Worm (Caenorhabditis elegans) whole organism, L4 larva: Measurements from ENCODE around the gene C27D9.1.

Experiments
- F10B5.3 ChIP-seq: sonication (generic microtip); optimal IDR thresholded peaks from 2 replicates; lab custom pipeline; 2016; ENCODE audit warnings: mild to moderate bottlenecking, missing genetic modification characterization, missing compliant biosample characterization
- F26F4.8 ChIP-seq: fragments of 200-800 bp; sonication (Bioruptor generic); conservative IDR thresholded peaks from 2 replicates; pipeline ENCODE4 v1.3.6; 2022; ENCODE audit warnings: missing genetic modification characterization, missing compliant biosample characterization
- F44E2.7 ChIP-seq: fragments of 200-800 bp; sonication (Bioruptor generic); IDR thresholded peaks from 2 replicates; pipeline ENCODE4 v2.1.2; 2022; ENCODE audit warnings: missing genetic modification characterization, missing compliant biosample characterization
- F49E8.2 ChIP-seq: sonication (generic microtip); optimal IDR thresholded peaks from 2 replicates; lab custom pipeline; 2016; ENCODE audit warnings: missing compliant biosample characterization, mild to moderate bottlenecking, missing genetic modification characterization, borderline replicate concordance
- R02D3.7 ChIP-seq: fragments of 150-350 bp; sonication (generic microtip); optimal IDR thresholded peaks from 3 replicates; lab custom pipeline; 2014; ENCODE audit warnings: missing biosample characterization, missing genetic modification characterization
- Y5F2A.4 ChIP-seq: fragments of 200-800 bp; sonication (Bioruptor generic); optimal IDR thresholded peaks from 2 replicates; lab custom pipeline; 2018; ENCODE audit warnings: mild to moderate bottlenecking, missing genetic modification characterization, missing compliant biosample characterization
- Y75B8A.6 ChIP-seq: fragments of 200-800 bp; sonication (Bioruptor generic); IDR thresholded peaks from 2 replicates; pipeline ENCODE4 v1.3.6; 2022; ENCODE audit warnings: missing genetic modification reagents, missing genetic modification characterization, missing compliant biosample characterization
- ZK337.2 ChIP-seq: fragments of 200-800 bp; sonication (Bioruptor generic); IDR thresholded peaks from 2 replicates; pipeline ENCODE4 v1.3.6; 2022; ENCODE audit warnings: missing genetic modification reagents, missing genetic modification characterization, missing compliant biosample characterization
- ZK546.5 ChIP-seq, 2 experiments: sonication (generic microtip); optimal IDR thresholded peaks; 2 replicates each; lab custom pipeline; 2017; ENCODE audit warnings: missing biosample characterization in 2 of 2, missing genetic modification characterization in 2 of 2
- aha-1 ChIP-seq: fragments of 150-350 bp; peaks from one replicate; lab custom pipeline; 2014; ENCODE audit warnings: missing biosample characterization, missing genetic modification characterization
- aly-2 ChIP-seq: sonication (generic microtip); optimal IDR thresholded peaks from 2 replicates; lab custom pipeline; 2018; ENCODE audit warnings: missing biosample characterization, missing genetic modification characterization
- ama-1 ChIP-seq: fragments of 150-350 bp; optimal IDR thresholded peaks from 2 replicates; lab custom pipeline; 2014; ENCODE audit warnings: inconsistent platforms, mixed read lengths
- ceh-20 ChIP-seq: fragments of 200-800 bp; sonication (Bioruptor generic); IDR thresholded peaks from 2 replicates; pipeline ENCODE4 v1.3.6; 2022; ENCODE audit warnings: missing genetic modification reagents, missing genetic modification characterization, missing compliant biosample characterization
- ceh-28 ChIP-seq: fragments of 150-350 bp; optimal IDR thresholded peaks from 2 replicates; lab custom pipeline; 2014; ENCODE audit warnings: missing biosample characterization, missing genetic modification reagents, missing genetic modification characterization
- ceh-44 ChIP-seq: fragments of 200-800 bp; sonication (Bioruptor generic); IDR thresholded peaks from 2 replicates; pipeline ENCODE4 v1.3.6; 2022; ENCODE audit warnings: missing genetic modification reagents, missing genetic modification characterization, missing compliant biosample characterization
- ceh-62 ChIP-seq: sonication (generic microtip); optimal IDR thresholded peaks from 2 replicates; lab custom pipeline; 2017; ENCODE audit warnings: missing biosample characterization, missing genetic modification characterization
- cey-2 ChIP-seq: sonication (generic microtip); optimal IDR thresholded peaks from 3 replicates; lab custom pipeline; 2017; ENCODE audit warnings: missing genetic modification characterization, mild to moderate bottlenecking, missing compliant biosample characterization, antibody characterized with exemption, borderline replicate concordance; ENCODE audit not compliant: insufficient read depth
- daf-12 ChIP-seq: fragments of 150-350 bp; optimal IDR thresholded peaks from 2 replicates; lab custom pipeline; 2014; ENCODE audit warnings: missing biosample characterization, missing genetic modification reagents, missing genetic modification characterization
- daf-16 ChIP-seq, 3 experiments: sonication (generic microtip); optimal IDR thresholded peaks; 2 replicates each; lab custom pipeline; 2016 to 2017; ENCODE audit warnings: missing genetic modification characterization in 3 of 3, missing genetic modification reagents in 3 of 3, mild to moderate bottlenecking in 2 of 3, missing compliant biosample characterization in 2 of 3, missing biosample characterization in 1 of 3, moderate library complexity in 1 of 3
- dmd-6 ChIP-seq: fragments of 200-800 bp; sonication (Bioruptor generic); IDR thresholded peaks from 2 replicates; pipeline ENCODE4 v1.3.6; 2022; ENCODE audit warnings: missing genetic modification reagents, missing genetic modification characterization, missing compliant biosample characterization
- dmd-8 ChIP-seq: fragments of 200-800 bp; sonication (Bioruptor generic); IDR thresholded peaks from 2 replicates; pipeline ENCODE4 v1.3.6; 2022; ENCODE audit warnings: missing genetic modification characterization, missing compliant biosample characterization
- duxl-1 ChIP-seq: sonication (generic microtip); optimal IDR thresholded peaks from 2 replicates; lab custom pipeline; 2016; ENCODE audit warnings: mild to moderate bottlenecking, missing genetic modification characterization, moderate library complexity, missing compliant biosample characterization; ENCODE audit not compliant: poor library complexity
- egl-27 ChIP-seq: sonication (generic microtip); optimal IDR thresholded peaks from 3 replicates; lab custom pipeline; 2017; ENCODE audit warnings: missing biosample characterization, missing genetic modification reagents, missing genetic modification characterization
- egl-43 ChIP-seq: fragments of 200-800 bp; sonication (Bioruptor generic); IDR thresholded peaks from 2 replicates; pipeline ENCODE4 v1.3.6; 2022; ENCODE audit warnings: missing genetic modification reagents, missing genetic modification characterization, missing compliant biosample characterization
- fos-1 ChIP-seq: fragments of 150-350 bp; optimal IDR thresholded peaks from 2 replicates; lab custom pipeline; 2014; ENCODE audit warnings: missing biosample characterization, missing genetic modification characterization
- hif-1 ChIP-seq, 2 experiments: sonication (generic microtip); optimal IDR thresholded peaks; 2 replicates each; lab custom pipeline; 2016 to 2017; ENCODE audit warnings: missing compliant biosample characterization in 2 of 2, missing genetic modification characterization in 2 of 2, missing genetic modification reagents in 2 of 2, missing genotype in 2 of 2, mild to moderate bottlenecking in 1 of 2
- hlh-30 ChIP-seq: sonication (generic microtip); optimal IDR thresholded peaks from 2 replicates; lab custom pipeline; 2017; ENCODE audit warnings: antibody characterized with exemption, mild to moderate bottlenecking, missing genetic modification characterization, missing compliant biosample characterization; ENCODE audit not compliant: insufficient read depth
- hmg-1.1 ChIP-seq: fragments of 200-800 bp; sonication (Bioruptor generic); IDR thresholded peaks from 2 replicates; pipeline ENCODE4 v1.3.6; 2022; ENCODE audit warnings: missing genetic modification reagents, missing genetic modification characterization, missing compliant biosample characterization
- jun-1 ChIP-seq: fragments of 150-350 bp; optimal IDR thresholded peaks from 2 replicates; lab custom pipeline; 2014; ENCODE audit warnings: missing biosample characterization, missing genetic modification reagents, missing genetic modification characterization
- lim-7 ChIP-seq: fragments of 200-800 bp; sonication (Bioruptor generic); IDR thresholded peaks from 2 replicates; pipeline ENCODE4 v1.3.6; 2022; ENCODE audit warnings: missing genetic modification characterization, missing compliant biosample characterization
- lin-1 ChIP-seq: fragments of 200-800 bp; sonication (Bioruptor generic); IDR thresholded peaks from 2 replicates; pipeline ENCODE4 v1.3.6; 2022; ENCODE audit warnings: missing genetic modification reagents, missing genetic modification characterization, missing compliant biosample characterization
- lin-13 ChIP-seq: fragments of 150-350 bp; optimal IDR thresholded peaks from 2 replicates; lab custom pipeline; 2014; ENCODE audit warnings: missing biosample characterization, missing genetic modification reagents, missing genetic modification characterization
- lin-39 ChIP-seq: fragments of 150-350 bp; optimal IDR thresholded peaks from 2 replicates; lab custom pipeline; 2014; ENCODE audit warnings: missing biosample characterization, missing genetic modification reagents, missing genetic modification characterization
- lir-3 ChIP-seq: sonication (generic microtip); optimal IDR thresholded peaks from 2 replicates; lab custom pipeline; 2016; ENCODE audit warnings: mild to moderate bottlenecking, missing genetic modification characterization, missing compliant biosample characterization
- madf-9 ChIP-seq: fragments of 200-800 bp; sonication (Bioruptor generic); conservative IDR thresholded peaks from 2 replicates; pipeline ENCODE4 v1.3.6; 2022; ENCODE audit warnings: missing genetic modification reagents, missing genetic modification characterization, missing compliant biosample characterization
- mdl-1 ChIP-seq, 2 experiments: fragments of 150-350 bp in 1 of 2; sonication (generic microtip) in 1 of 2; optimal IDR thresholded peaks; 2 replicates each; lab custom pipeline; 2014 to 2017; ENCODE audit warnings: missing biosample characterization in 2 of 2, missing genetic modification characterization in 2 of 2
- mxl-2 ChIP-seq: fragments of 200-800 bp; sonication (Bioruptor generic); conservative IDR thresholded peaks from 2 replicates; pipeline ENCODE4 v1.3.6; 2022; ENCODE audit warnings: missing genetic modification reagents, missing genetic modification characterization, missing compliant biosample characterization
- nhr-10 ChIP-seq: fragments of 150-350 bp; optimal IDR thresholded peaks from 2 replicates; lab custom pipeline; 2014; ENCODE audit warnings: missing biosample characterization, missing genetic modification characterization
- nhr-28 ChIP-seq: fragments of 150-350 bp; optimal IDR thresholded peaks from 2 replicates; lab custom pipeline; 2014; ENCODE audit warnings: missing biosample characterization, missing genetic modification characterization
- nhr-48 ChIP-seq: sonication (generic microtip); optimal IDR thresholded peaks from 2 replicates; lab custom pipeline; 2016; ENCODE audit warnings: mild to moderate bottlenecking, missing genetic modification characterization, missing compliant biosample characterization
- nhr-76 ChIP-seq: fragments of 150-350 bp; optimal IDR thresholded peaks from 2 replicates; lab custom pipeline; 2014; ENCODE audit warnings: missing biosample characterization, missing genetic modification characterization
- pqm-1 ChIP-seq: sonication (generic microtip); optimal IDR thresholded peaks from 2 replicates; lab custom pipeline; 2017; ENCODE audit warnings: missing biosample characterization, missing genetic modification characterization
- rbr-2 ChIP-seq: sonication (generic microtip); optimal IDR thresholded peaks from 2 replicates; lab custom pipeline; 2016; ENCODE audit warnings: missing genotype, missing genetic modification characterization, missing compliant biosample characterization
- saeg-2 ChIP-seq: fragments of 200-800 bp; sonication (Bioruptor generic); IDR thresholded peaks from 2 replicates; pipeline ENCODE4 v1.3.6; 2022; ENCODE audit warnings: missing genetic modification reagents, missing genetic modification characterization, missing compliant biosample characterization
- sdz-12 ChIP-seq: fragments of 200-800 bp; sonication (Bioruptor generic); optimal IDR thresholded peaks from 2 replicates; lab custom pipeline; 2018; ENCODE audit warnings: mild to moderate bottlenecking, missing genetic modification characterization, missing compliant biosample characterization
- snpc-1.2 ChIP-seq: fragments of 200-800 bp; sonication (Bioruptor generic); IDR thresholded peaks from 2 replicates; pipeline ENCODE4 v1.3.6; 2022; ENCODE audit warnings: missing genetic modification reagents, missing genetic modification characterization, missing compliant biosample characterization
- spr-3 ChIP-seq: fragments of 200-800 bp; sonication (Bioruptor generic); optimal IDR thresholded peaks from 2 replicates; lab custom pipeline; 2018; ENCODE audit warnings: mild to moderate bottlenecking, missing genetic modification characterization, missing compliant biosample characterization
- tra-1 ChIP-seq: fragments of 200-800 bp; sonication (Bioruptor generic); IDR thresholded peaks from 2 replicates; pipeline ENCODE4 v1.3.6; 2022; ENCODE audit warnings: missing genetic modification reagents, missing genetic modification characterization, missing compliant biosample characterization
- unc-39 ChIP-seq: sonication (generic microtip); optimal IDR thresholded peaks from 2 replicates; lab custom pipeline; 2017; ENCODE audit warnings: missing biosample characterization, missing genetic modification characterization
- zfp-3 ChIP-seq: fragments of 200-800 bp; sonication (Bioruptor generic); conservative IDR thresholded peaks from 2 replicates; pipeline ENCODE4 v1.3.6; 2022; ENCODE audit warnings: missing genetic modification reagents, missing genetic modification characterization, missing compliant biosample characterization
- zip-11 ChIP-seq: fragments of 200-800 bp; sonication (Bioruptor generic); IDR thresholded peaks from 2 replicates; pipeline ENCODE4 v1.3.6; 2022; ENCODE audit warnings: missing genetic modification characterization, missing compliant biosample characterization

The C27D9.1 gene

DNA sequence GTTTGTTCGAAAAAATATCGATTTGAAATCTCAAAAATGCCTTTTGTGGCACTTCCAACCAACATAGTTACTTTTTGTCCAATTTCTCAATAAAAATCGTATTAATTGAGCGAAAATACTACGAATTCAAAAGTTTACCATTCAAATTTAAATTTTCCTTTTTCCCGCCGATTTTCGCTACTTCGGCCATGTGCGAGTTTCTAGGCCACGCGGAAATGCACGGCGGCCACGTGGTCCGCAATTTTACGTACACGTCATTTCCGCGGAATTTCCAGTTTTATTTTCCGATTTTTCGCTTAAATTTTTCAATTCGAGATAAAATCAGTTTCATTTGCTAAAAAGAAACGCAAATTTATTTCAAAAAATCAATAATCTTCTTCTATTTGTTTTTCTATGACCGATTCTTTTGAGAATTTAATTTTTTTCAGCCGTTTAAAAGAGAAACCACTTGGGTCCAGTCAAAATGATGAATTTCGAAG, 13.2 kb upstream of the C27D9.1 start, which contains the start of gene eas-1 (continued):
- TF ChIP-seq Y75B8A.6 (no peak), zfp-3 (GFP tag; lab: Robert Waterston, UW) (no peak), ceh-28 (no peak), hmg-1.1 (GFP tag; lab: Robert Waterston, UW) (peak; percentile 66), unc-39 (tag; lab: Kevin White, UChicago) (no peak), F49E8.2 (no peak), nhr-10 (tag; lab: Kevin White, UChicago) (no peak), egl-27 (no peak), nhr-76 (tag; lab: Kevin White, UChicago) (no peak), Y5F2A.4 (GFP tag; lab: Kevin White, UChicago) (no peak), aha-1 (no peak), rbr-2 (tag; lab: Kevin White, UChicago) (peak; percentile 56), daf-16 (GFP tag; optimal IDR thresholded peaks at IDR 0.05; lab: Kevin White, UChicago) (no peak), daf-16 (tag; optimal IDR thresholded peaks at IDR 0.05; lab: Kevin White, UChicago) (peak; percentile 42), pqm-1 (tag; lab: Kevin White, UChicago) (no peak), F26F4.8 (GFP tag; lab: Robert Waterston, UW) (no peak), madf-9 (GFP tag; lab: Robert Waterston, UW) (peak; percentile 71), lin-1 (GFP tag; lab: Robert Waterston, UW) (peak; percentile 57), R02D3.7 (tag; lab: Kevin White, UChicago) (no peak), ZK337.2 (GFP tag; lab: Robert Waterston, UW) (peak; percentile 90), nhr-48 (peak; percentile 54), daf-12 (tag; lab: Kevin White, UChicago) (no peak), nhr-28 (peak; percentile 45), saeg-2 (GFP tag; lab: Robert Waterston, UW) (no peak), spr-3 (GFP tag; lab: Kevin White, UChicago) (no peak), cey-2 (tag; lab: Kevin White, UChicago) (no peak), lin-13 (peak; percentile 62), dmd-8 (GFP tag; lab: Robert Waterston, UW) (no peak), dmd-6 (GFP tag; lab: Robert Waterston, UW) (peak; percentile 69), ceh-20 (0 out of 2 replicates have a peak, but pooled peaks have one; percentile 30), aly-2 (no peak), F10B5.3 (tag; lab: Kevin White, UChicago) (no peak), ceh-44 (GFP tag; lab: Robert Waterston, UW) (no peak), mxl-2 (0 out of 2 replicates have a peak, but pooled peaks have one; percentile 45), F44E2.7 (no peak), sdz-12 (no peak), hif-1 (tag; optimal IDR thresholded peaks at IDR 0.05; lab: Kevin White, UChicago) (peak in 1 of 2 experiments; percentile 92), jun-1 (tag; lab: Kevin White, UChicago) (no peak), fos-1 (tag; lab: Kevin White, UChicago) (no peak), duxl-1 (tag; lab: Kevin White, UChicago) (peak; percentile 15), hlh-30 (tag; lab: Kevin White, UChicago) (peak; percentile 91), lir-3 (tag; lab: Kevin White, UChicago) (no peak), ceh-62 (tag; lab: Kevin White, UChicago) (no peak), mdl-1 (tag; optimal IDR thresholded peaks at IDR 0.05; lab: Kevin White, UChicago) (peak; percentile 82 to 95), tra-1 (GFP tag; lab: Robert Waterston, UW) (peak; percentile 54; the same call in 1 of the 2 replicates), ama-1 (lab: Kevin White, UChicago) (no peak), egl-43 (GFP tag; lab: Robert Waterston, UW) (no peak), lim-7 (GFP tag; lab: Robert Waterston, UW) (no peak), zip-11 (GFP tag; lab: Robert Waterston, UW) (no peak), ZK546.5 (tag; optimal IDR thresholded peaks at IDR 0.05; lab: Kevin White, UChicago) (no peak), snpc-1.2 (GFP tag; lab: Robert Waterston, UW) (no peak), lin-39 (tag; lab: Kevin White, UChicago) (no peak)
